Worm (Caenorhabditis elegans) whole organism, L4 larva: ENCODE measurements around the gene cgt-3.

ENCODE experiments used
- F44E2.7 ChIP-seq: fragments of 200-800 bp; sonication (Bioruptor generic); IDR thresholded peaks from 2 replicates; pipeline ENCODE4 v2.1.2; 2022; ENCODE audit warnings: missing genetic modification characterization, missing compliant biosample characterization
- ceh-62 ChIP-seq: sonication (generic microtip); optimal IDR thresholded peaks from 2 replicates; lab custom pipeline; 2017; ENCODE audit warnings: missing biosample characterization, missing genetic modification characterization
- ceh-82 ChIP-seq: sonication (generic microtip); optimal IDR thresholded peaks from 2 replicates; lab custom pipeline; 2017; ENCODE audit warnings: missing biosample characterization, missing genetic modification characterization
- nhr-11 ChIP-seq: fragments of 150-350 bp; optimal IDR thresholded peaks from 2 replicates; lab custom pipeline; 2014; ENCODE audit warnings: missing biosample characterization, missing genetic modification characterization
- pha-4 ChIP-seq, 2 experiments: fragments of 150-350 bp in 1 of 2; fragments of 200-800 bp in 1 of 2; sonication (Bioruptor generic) in 1 of 2; IDR thresholded peaks in 1 of 2; optimal IDR thresholded peaks in 1 of 2; 2 replicates each; pipeline versions ENCODE4 v1.3.6 to Lab custom; 2014 to 2022; ENCODE audit warnings: missing genetic modification characterization in 2 of 2, missing genetic modification reagents in 2 of 2, missing biosample characterization in 1 of 2, missing compliant biosample characterization in 1 of 2
- snpc-4 ChIP-seq: fragments of 150-350 bp; optimal IDR thresholded peaks from 2 replicates; lab custom pipeline; 2014; ENCODE audit warnings: missing biosample characterization, missing genetic modification characterization
- unc-62 ChIP-seq, 3 experiments: fragments of 150-350 bp in 1 of 3; sonication (generic microtip); optimal IDR thresholded peaks in 2 of 3; peaks in 1 of 3; 1 replicate in 1 of 3; 2 replicates in 2 of 3; lab custom pipeline; 2014 to 2017; ENCODE audit warnings: missing biosample characterization in 3 of 3, missing genetic modification characterization in 3 of 3, missing genetic modification reagents in 3 of 3, missing genotype in 1 of 3
- zag-1 ChIP-seq: fragments of 150-350 bp; optimal IDR thresholded peaks from 2 replicates; lab custom pipeline; 2014; ENCODE audit warnings: missing biosample characterization, missing genetic modification characterization

- TF ChIP-seq zag-1 (no peak), ceh-62 (tag; lab: Kevin White, UChicago) (no peak), ceh-82 (no peak), nhr-11 (tag; lab: Kevin White, UChicago) (no peak), pha-4 (GFP tag; IDR thresholded peaks at IDR 0.05; lab: Robert Waterston, UW) (no peak), pha-4 (tag; optimal IDR thresholded peaks at IDR 0.05; lab: Kevin White, UChicago) (no peak), unc-62 (GFP tag; optimal IDR thresholded peaks at IDR 0.05 in 1 of 2; lab: Kevin White, UChicago) (peak in 1 of 2 experiments; percentile 46), unc-62 (tag; optimal IDR thresholded peaks at IDR 0.05; lab: Kevin White, UChicago) (no peak), snpc-4 (no peak), F44E2.7 (GFP tag; lab: Robert Waterston, UW) (no peak)
Observed at ce11 chrII:5933133-5933532, 22.0 kb downstream of the cgt-3 start.
